Worm (Caenorhabditis elegans) whole organism, L1 larva: ENCODE measurements around the gene E02C12.11.

Experiments
- F16B12.6 ChIP-seq: fragments of 150-350 bp; optimal IDR thresholded peaks from 2 replicates; lab custom pipeline; 2014; ENCODE audit warnings: missing biosample characterization, missing genetic modification characterization
- Y116A8C.19 ChIP-seq: sonication (generic microtip); optimal IDR thresholded peaks from 2 replicates; lab custom pipeline; 2016; ENCODE audit warnings: missing compliant biosample characterization, missing genetic modification characterization, borderline replicate concordance
- alr-1 ChIP-seq: fragments of 200-800 bp; sonication (Bioruptor generic); optimal IDR thresholded peaks from 2 replicates; lab custom pipeline; 2018; ENCODE audit warnings: borderline replicate concordance, mild to moderate bottlenecking, missing genetic modification characterization, missing compliant biosample characterization
- aly-2 ChIP-seq: fragments of 150-350 bp; optimal IDR thresholded peaks from 2 replicates; lab custom pipeline; 2014; ENCODE audit warnings: missing biosample characterization, missing genetic modification characterization
- blmp-1 ChIP-seq: fragments of 150-350 bp; optimal IDR thresholded peaks from 2 replicates; lab custom pipeline; 2014; ENCODE audit warnings: missing biosample characterization, missing genetic modification characterization
- ceh-63 ChIP-seq: fragments of 200-800 bp; sonication (Bioruptor generic); optimal IDR thresholded peaks from 2 replicates; lab custom pipeline; 2018; ENCODE audit warnings: mild to moderate bottlenecking, missing genetic modification characterization, missing compliant biosample characterization
- ceh-8 ChIP-seq: fragments of 200-800 bp; sonication (Bioruptor generic); optimal IDR thresholded peaks from 2 replicates; lab custom pipeline; 2018; ENCODE audit warnings: mild to moderate bottlenecking, missing genetic modification characterization, moderate library complexity, missing compliant biosample characterization
- ceh-82 ChIP-seq, 3 experiments: fragments of 150-350 bp in 1 of 3; sonication (generic microtip) in 2 of 3; optimal IDR thresholded peaks; 2 replicates each; lab custom pipeline; 2014 to 2017; ENCODE audit warnings: missing biosample characterization in 3 of 3, missing genetic modification characterization in 3 of 3
- ceh-90 ChIP-seq: sonication (generic microtip); optimal IDR thresholded peaks from 2 replicates; lab custom pipeline; 2016; ENCODE audit warnings: missing genetic modification characterization, missing compliant biosample characterization
- ces-1 ChIP-seq: fragments of 150-350 bp; optimal IDR thresholded peaks from 2 replicates; lab custom pipeline; 2014; ENCODE audit warnings: missing biosample characterization, missing genetic modification reagents, missing genetic modification characterization
- dpl-1 ChIP-seq, 3 experiments: fragments of 150-350 bp in 2 of 3; sonication (generic microtip) in 1 of 3; optimal IDR thresholded peaks; 2 replicates each; lab custom pipeline; 2014 to 2017; ENCODE audit warnings: missing biosample characterization in 3 of 3, missing genetic modification characterization in 3 of 3, missing genetic modification reagents in 3 of 3
- egl-27 ChIP-seq, 2 experiments: fragments of 150-350 bp in 1 of 2; sonication (generic microtip); optimal IDR thresholded peaks; 3 replicates each; lab custom pipeline; 2017 to 2018; ENCODE audit warnings: missing biosample characterization in 2 of 2, missing genetic modification characterization in 2 of 2, missing genetic modification reagents in 2 of 2
- ets-5 ChIP-seq: fragments of 200-800 bp; sonication (Bioruptor generic); IDR thresholded peaks from 2 replicates; pipeline ENCODE4 v1.3.6; 2022; ENCODE audit warnings: missing genetic modification characterization, missing compliant biosample characterization
- fkh-4 ChIP-seq: sonication (generic microtip); optimal IDR thresholded peaks from 2 replicates; lab custom pipeline; 2016; ENCODE audit warnings: missing compliant biosample characterization, missing genetic modification characterization, borderline replicate concordance
- fkh-8 ChIP-seq: sonication (generic microtip); optimal IDR thresholded peaks from 2 replicates; lab custom pipeline; 2016; ENCODE audit warnings: mild to moderate bottlenecking, missing genetic modification characterization, missing compliant biosample characterization
- fos-1 ChIP-seq: fragments of 150-350 bp; optimal IDR thresholded peaks from 2 replicates; lab custom pipeline; 2014; ENCODE audit warnings: missing biosample characterization, missing genetic modification characterization
- grh-1 ChIP-seq: fragments of 200-800 bp; sonication (Bioruptor generic); IDR thresholded peaks from 2 replicates; pipeline ENCODE4 v1.3.6; 2022; ENCODE audit warnings: missing genetic modification reagents, missing genetic modification characterization, missing compliant biosample characterization
- hlh-17 ChIP-seq: fragments of 200-800 bp; sonication (Bioruptor generic); optimal IDR thresholded peaks from 2 replicates; lab custom pipeline; 2018; ENCODE audit warnings: missing genetic modification characterization, mild to moderate bottlenecking, missing compliant biosample characterization, moderate library complexity, borderline replicate concordance
- hlh-4 ChIP-seq: sonication (generic microtip); optimal IDR thresholded peaks from 2 replicates; lab custom pipeline; 2016; ENCODE audit warnings: mild to moderate bottlenecking, missing genetic modification characterization, missing compliant biosample characterization
- hpl-2 ChIP-seq: fragments of 150-350 bp; optimal IDR thresholded peaks from 2 replicates; lab custom pipeline; 2014; ENCODE audit warnings: missing biosample characterization, missing genetic modification reagents, missing genetic modification characterization
- irx-1 ChIP-seq: sonication (generic microtip); optimal IDR thresholded peaks from 2 replicates; lab custom pipeline; 2016; ENCODE audit warnings: missing genetic modification characterization, missing compliant biosample characterization
- isw-1 ChIP-seq: fragments of 200-800 bp; sonication (Bioruptor generic); IDR thresholded peaks from 2 replicates; pipeline ENCODE4 v1.3.6; 2022; ENCODE audit warnings: missing genetic modification characterization, missing compliant biosample characterization
- jun-1 ChIP-seq: fragments of 150-350 bp; optimal IDR thresholded peaks from 2 replicates; lab custom pipeline; 2014; ENCODE audit warnings: missing biosample characterization, missing genetic modification reagents, missing genetic modification characterization
- lin-13 ChIP-seq: fragments of 150-350 bp; optimal IDR thresholded peaks from 2 replicates; lab custom pipeline; 2014; ENCODE audit warnings: missing biosample characterization, missing genetic modification reagents, missing genetic modification characterization
- lin-35 ChIP-seq, 2 experiments: fragments of 150-350 bp; optimal IDR thresholded peaks; 2 replicates each; lab custom pipeline; 2014; ENCODE audit warnings: missing biosample characterization in 2 of 2, missing genetic modification characterization in 2 of 2, missing genetic modification reagents in 2 of 2
- lin-39 ChIP-seq: fragments of 150-350 bp; optimal IDR thresholded peaks from 2 replicates; lab custom pipeline; 2014; ENCODE audit warnings: missing biosample characterization, missing genetic modification reagents, missing genetic modification characterization
- mab-9 ChIP-seq: fragments of 200-800 bp; sonication (Bioruptor generic); IDR thresholded peaks from 2 replicates; pipeline ENCODE4 v1.3.6; 2022; ENCODE audit warnings: missing genetic modification reagents, missing genetic modification characterization, missing compliant biosample characterization
- mdl-1 ChIP-seq, 2 experiments: fragments of 150-350 bp; optimal IDR thresholded peaks; 2 replicates each; lab custom pipeline; 2014 to 2017; ENCODE audit warnings: missing biosample characterization in 2 of 2, missing genetic modification characterization in 2 of 2, inconsistent platforms in 1 of 2
- mep-1 ChIP-seq: fragments of 150-350 bp; optimal IDR thresholded peaks from 2 replicates; lab custom pipeline; 2014; ENCODE audit warnings: missing biosample characterization, missing genetic modification characterization
- nhr-11 ChIP-seq: fragments of 150-350 bp; optimal IDR thresholded peaks from 2 replicates; lab custom pipeline; 2014; ENCODE audit warnings: missing biosample characterization, missing genetic modification characterization
- nhr-12 ChIP-seq: sonication (generic microtip); optimal IDR thresholded peaks from 2 replicates; lab custom pipeline; 2017; ENCODE audit warnings: missing biosample characterization, missing genetic modification characterization
- nhr-19 ChIP-seq: fragments of 200-800 bp; sonication (Bioruptor generic); conservative IDR thresholded peaks from 2 replicates; pipeline ENCODE4 v1.3.6; 2022; ENCODE audit warnings: missing genetic modification characterization, missing compliant biosample characterization
- nhr-28 ChIP-seq: fragments of 150-350 bp; optimal IDR thresholded peaks from 2 replicates; lab custom pipeline; 2014; ENCODE audit warnings: missing biosample characterization, missing genetic modification characterization
- nhr-71 ChIP-seq: sonication (generic microtip); optimal IDR thresholded peaks from 2 replicates; lab custom pipeline; 2016; ENCODE audit warnings: mild to moderate bottlenecking, missing genetic modification characterization, moderate library complexity, missing compliant biosample characterization
- nhr-76 ChIP-seq: sonication (generic microtip); optimal IDR thresholded peaks from 2 replicates; lab custom pipeline; 2017; ENCODE audit warnings: missing biosample characterization, missing genetic modification characterization
- nhr-85 ChIP-seq: sonication (generic microtip); peaks from one replicate; lab custom pipeline; 2016; ENCODE audit warnings: missing genetic modification characterization, inconsistent platforms, missing compliant biosample characterization
- nhr-90 ChIP-seq: sonication (generic microtip); optimal IDR thresholded peaks from 2 replicates; lab custom pipeline; 2016; ENCODE audit warnings: mild to moderate bottlenecking, missing genetic modification characterization, missing compliant biosample characterization; ENCODE audit not compliant: poor library complexity
- pax-3 ChIP-seq: fragments of 200-800 bp; sonication (Bioruptor generic); optimal IDR thresholded peaks from 2 replicates; lab custom pipeline; 2018; ENCODE audit warnings: mild to moderate bottlenecking, missing genetic modification characterization, moderate library complexity, missing compliant biosample characterization
- skn-1 ChIP-seq: fragments of 150-350 bp; optimal IDR thresholded peaks from 2 replicates; lab custom pipeline; 2014; ENCODE audit warnings: missing biosample characterization, missing genetic modification characterization
- sox-4 ChIP-seq: sonication (generic microtip); optimal IDR thresholded peaks from 2 replicates; lab custom pipeline; 2016; ENCODE audit warnings: missing genetic modification characterization, missing compliant biosample characterization
- sptf-1 ChIP-seq: fragments of 150-350 bp; optimal IDR thresholded peaks from 2 replicates; lab custom pipeline; 2014; ENCODE audit warnings: missing biosample characterization, missing genetic modification characterization
- swsn-7 ChIP-seq: sonication (generic microtip); optimal IDR thresholded peaks from 2 replicates; lab custom pipeline; 2016; ENCODE audit warnings: missing genetic modification characterization, missing compliant biosample characterization
- tbx-2 ChIP-seq: sonication (generic microtip); optimal IDR thresholded peaks from 2 replicates; lab custom pipeline; 2016; ENCODE audit warnings: missing genetic modification characterization, missing compliant biosample characterization
- tlp-1 ChIP-seq: fragments of 150-350 bp; optimal IDR thresholded peaks from 2 replicates; lab custom pipeline; 2014; ENCODE audit warnings: missing biosample characterization, missing genetic modification characterization
- unc-130 ChIP-seq: fragments of 150-350 bp; optimal IDR thresholded peaks from 2 replicates; lab custom pipeline; 2017; ENCODE audit warnings: missing biosample characterization, missing genetic modification characterization, inconsistent platforms
- unc-30 ChIP-seq: sonication (generic microtip); optimal IDR thresholded peaks from 2 replicates; lab custom pipeline; 2017; ENCODE audit warnings: missing biosample characterization, missing genetic modification characterization
- unc-98 ChIP-seq: fragments of 200-800 bp; sonication (Bioruptor generic); IDR thresholded peaks from 2 replicates; pipeline ENCODE4 v1.3.6; 2022; ENCODE audit warnings: missing genetic modification characterization, missing compliant biosample characterization
- zip-4 ChIP-seq: fragments of 200-800 bp; sonication (Bioruptor generic); optimal IDR thresholded peaks from 2 replicates; lab custom pipeline; 2018; ENCODE audit warnings: mild to moderate bottlenecking, missing genetic modification characterization, moderate library complexity, missing compliant biosample characterization
- ztf-11 ChIP-seq, 2 experiments: sonication (generic microtip); optimal IDR thresholded peaks; 2 replicates each; lab custom pipeline; 2016 to 2017; ENCODE audit warnings: missing genetic modification characterization in 2 of 2, missing biosample characterization in 1 of 2, missing compliant biosample characterization in 1 of 2

Gene E02C12.11

DNA sequence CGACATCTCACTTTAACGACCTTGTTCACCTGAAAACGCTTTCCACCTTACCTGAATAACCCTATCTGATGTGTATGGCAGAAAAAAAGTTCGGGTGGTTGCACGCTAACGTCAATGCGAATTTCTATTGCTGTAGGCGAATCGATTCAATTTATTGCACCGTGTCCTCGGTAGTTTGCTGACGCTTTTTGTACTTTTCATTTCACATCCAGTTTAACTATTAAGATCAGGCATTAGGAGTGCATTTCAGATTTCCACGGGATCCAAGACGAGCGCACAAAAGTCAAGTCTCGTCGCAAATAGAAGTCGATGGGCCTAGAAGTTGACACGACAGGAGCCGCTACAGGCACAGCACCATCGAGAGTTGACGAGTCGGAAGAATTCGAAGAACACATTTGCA, 37.4 kb downstream of the E02C12.11 start:
- TF ChIP-seq nhr-19 (GFP tag; lab: Robert Waterston, UW), result peak; percentile 16
- TF ChIP-seq grh-1 (GFP tag; lab: Robert Waterston, UW), result peak; percentile 23; the same call in 1 of the 2 replicates

DNA sequence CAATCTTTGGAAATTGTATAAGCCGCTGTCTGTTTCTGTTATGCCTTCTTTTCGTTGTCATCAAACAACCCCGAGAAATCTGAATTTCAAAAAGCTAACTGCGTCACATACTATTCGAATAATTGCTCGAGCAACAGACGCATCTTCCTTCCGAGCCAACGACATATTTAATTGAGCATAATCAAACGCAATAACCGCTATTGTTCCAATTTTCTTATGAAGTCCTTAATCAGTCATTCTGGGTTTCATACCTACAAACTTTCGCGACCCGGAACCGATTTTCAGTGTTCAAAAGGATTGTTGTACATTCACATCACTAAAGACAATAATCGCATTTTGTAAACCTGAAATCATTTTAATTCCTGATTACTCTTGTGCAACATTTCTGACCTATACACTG, 37.9 kb downstream of the E02C12.11 start:
- peak; percentile 37; the same call in 1 of the 2 replicates for TF ChIP-seq grh-1 (GFP tag; lab: Robert Waterston, UW)

DNA sequence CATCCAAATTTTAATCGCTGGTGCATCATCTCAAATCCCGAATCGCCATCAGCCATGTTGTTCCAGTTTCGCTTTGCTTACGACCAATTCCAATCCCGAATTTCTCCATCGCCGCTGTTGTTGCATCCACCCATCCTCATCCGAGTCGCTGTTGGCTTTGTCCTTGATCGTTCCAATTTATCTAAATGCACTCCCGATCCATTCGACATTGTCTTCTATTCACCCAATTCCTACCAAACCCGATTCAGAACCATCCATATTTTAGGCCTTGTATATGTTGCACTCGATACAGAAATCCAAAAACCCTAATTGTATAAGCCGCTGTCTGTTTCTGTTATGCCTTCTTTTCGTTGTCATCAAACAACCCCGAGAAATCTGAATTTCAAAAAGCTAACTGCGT, 39.4 kb downstream of the E02C12.11 start:
- TF ChIP-seq hpl-2 (GFP tag; lab: Kevin White, UChicago), result no peak
- no peak for TF ChIP-seq nhr-76
- no peak for TF ChIP-seq unc-30
- no peak for TF ChIP-seq mep-1 (tag; lab: Kevin White, UChicago)
- TF ChIP-seq nhr-28 (tag; lab: Kevin White, UChicago), result no peak
- TF ChIP-seq hlh-17 (GFP tag; lab: Kevin White, UChicago), result no peak
- no peak for TF ChIP-seq ces-1
- TF ChIP-seq unc-130 (tag; lab: Kevin White, UChicago), result no peak
- no peak for TF ChIP-seq swsn-7 (tag; lab: Kevin White, UChicago)
- TF ChIP-seq ets-5 (GFP tag; lab: Robert Waterston, UW), result no peak
- TF ChIP-seq isw-1 (GFP tag; lab: Robert Waterston, UW), result no peak
- no peak for TF ChIP-seq hlh-4 (tag; lab: Kevin White, UChicago)
- no peak for TF ChIP-seq irx-1
- no peak for TF ChIP-seq Y116A8C.19 (tag; lab: Kevin White, UChicago)
- TF ChIP-seq blmp-1 (tag; lab: Kevin White, UChicago), result no peak
- TF ChIP-seq sptf-1 (tag; lab: Kevin White, UChicago), result no peak
- no peak for TF ChIP-seq aly-2 (tag; lab: Kevin White, UChicago)
- no peak for TF ChIP-seq mab-9 (GFP tag; lab: Robert Waterston, UW)
- no peak for TF ChIP-seq fos-1
- no peak for TF ChIP-seq lin-13
- no peak for TF ChIP-seq nhr-90 (tag; lab: Kevin White, UChicago)
- no peak for TF ChIP-seq nhr-11 (tag; lab: Kevin White, UChicago)
- peak; percentile 56 for TF ChIP-seq grh-1 (GFP tag; lab: Robert Waterston, UW)
- TF ChIP-seq skn-1 (tag; lab: Kevin White, UChicago), result no peak
- no peak for TF ChIP-seq sox-4 (tag; lab: Kevin White, UChicago)
- TF ChIP-seq lin-35 (GFP tag; optimal IDR thresholded peaks at IDR 0.05; lab: Kevin White, UChicago), result no peak
- TF ChIP-seq fkh-4, result no peak
- TF ChIP-seq ceh-63 (GFP tag; lab: Kevin White, UChicago), result peak; percentile 23
- TF ChIP-seq ceh-90 (tag; lab: Kevin White, UChicago), result no peak
- TF ChIP-seq ceh-8 (GFP tag; lab: Kevin White, UChicago), result no peak
- TF ChIP-seq zip-4 (GFP tag; lab: Kevin White, UChicago), result no peak
- TF ChIP-seq fkh-8 (tag; lab: Kevin White, UChicago), result no peak
- peak; percentile 23 for TF ChIP-seq nhr-71
- TF ChIP-seq nhr-85 (tag; lab: Kevin White, UChicago), result no peak
- TF ChIP-seq nhr-12 (tag; lab: Kevin White, UChicago), result no peak
- TF ChIP-seq ceh-82 (tag; optimal IDR thresholded peaks at IDR 0.05; lab: Kevin White, UChicago), result no peak
- TF ChIP-seq egl-27 (tag; optimal IDR thresholded peaks at IDR 0.05; lab: Kevin White, UChicago), result no peak
- TF ChIP-seq dpl-1 (GFP tag; optimal IDR thresholded peaks at IDR 0.05; lab: Kevin White, UChicago), result no peak
- no peak for TF ChIP-seq mdl-1 (tag; optimal IDR thresholded peaks at IDR 0.05; lab: Kevin White, UChicago)
- TF ChIP-seq F16B12.6 (tag; lab: Kevin White, UChicago), result no peak
- TF ChIP-seq ztf-11 (tag; optimal IDR thresholded peaks at IDR 0.05; lab: Kevin White, UChicago), result no peak
- no peak for TF ChIP-seq lin-39 (tag; lab: Kevin White, UChicago)
- TF ChIP-seq tbx-2 (tag; lab: Kevin White, UChicago), result no peak
- no peak for TF ChIP-seq jun-1 (tag; lab: Kevin White, UChicago)
- TF ChIP-seq pax-3 (tag; lab: Kevin White, UChicago), result no peak
- no peak for TF ChIP-seq alr-1
- TF ChIP-seq tlp-1 (tag; lab: Kevin White, UChicago), result no peak
- no peak for TF ChIP-seq unc-98
